Fruit fly (Drosophila melanogaster): ENCODE measurements around the gene CSN3.

CSN3 gene

dm6 chr3L:20834150-20834549, 7.2 kb downstream of the CSN3 start:
- no peak for TF ChIP-seq Gug (GFP tag; IDR thresholded peaks at IDR 0.05)
- peak; percentile 29 for TF ChIP-seq Eip78C (GFP tag)

dm6 chr3L:20830361-20830760, 11.0 kb downstream of the CSN3 start:
- TF ChIP-seq vri (GFP tag; optimal IDR thresholded peaks at IDR 0.05) (peak; percentile 47), Sox15 (GFP tag; optimal IDR thresholded peaks at IDR 0.05) (no peak)

dm6 chr3L:20827962-20828361, 13.4 kb downstream of the CSN3 start:
- TF ChIP-seq Lpt (GFP tag; optimal IDR thresholded peaks at IDR 0.05) (no peak), cyc (GFP tag; optimal IDR thresholded peaks at IDR 0.05) (no peak), CG8119 (GFP tag; IDR thresholded peaks at IDR 0.05) (no peak), CG10669 (GFP tag; optimal IDR thresholded peaks at IDR 0.05) (no peak), pdm3 (GFP tag; optimal IDR thresholded peaks at IDR 0.05) (no peak), Ets96B (tag; optimal IDR thresholded peaks at IDR 0.05) (no peak), CG4318 (GFP tag; optimal IDR thresholded peaks at IDR 0.05) (no peak), CG6792 (GFP tag; optimal IDR thresholded peaks at IDR 0.05) (no peak), CG34406 (GFP tag; optimal IDR thresholded peaks at IDR 0.05) (no peak), OdsH (GFP tag; optimal IDR thresholded peaks at IDR 0.05) (no peak), Eip93F (GFP tag; optimal IDR thresholded peaks at IDR 0.05) (no peak), CG6808 (GFP tag; optimal IDR thresholded peaks at IDR 0.05) (no peak), Sox15 (GFP tag; optimal IDR thresholded peaks at IDR 0.05) (no peak), CG7368 (GFP tag; optimal IDR thresholded peaks at IDR 0.05) (no peak), CG15336 (GFP tag; IDR thresholded peaks at IDR 0.05) (no peak), Blimp-1 (GFP tag; optimal IDR thresholded peaks at IDR 0.05) (no peak), CG11762 (GFP tag; optimal IDR thresholded peaks at IDR 0.05; ENCODE audit: insufficient read depth) (no peak)

dm6 chr3L:20826950-20827910, 14.1 kb downstream of the CSN3 start:
- TF ChIP-seq Eip93F (GFP tag; optimal IDR thresholded peaks at IDR 0.05), result no peak
- no peak for TF ChIP-seq CG10669 (GFP tag; optimal IDR thresholded peaks at IDR 0.05)
- no peak for TF ChIP-seq CG6808 (GFP tag; optimal IDR thresholded peaks at IDR 0.05)
- TF ChIP-seq CG8119 (GFP tag; IDR thresholded peaks at IDR 0.05), result no peak
- TF ChIP-seq CG6792 (GFP tag; optimal IDR thresholded peaks at IDR 0.05), result no peak
- no peak for TF ChIP-seq dac (GFP tag; optimal IDR thresholded peaks at IDR 0.05)
- no peak for TF ChIP-seq CG3032 (tag; optimal IDR thresholded peaks at IDR 0.05)
- peak; percentile 59 for TF ChIP-seq esn (GFP tag; optimal IDR thresholded peaks at IDR 0.05)
- no peak for TF ChIP-seq CG6163 (GFP tag; IDR thresholded peaks at IDR 0.05)
- no peak for TF ChIP-seq CG32006 (GFP tag; optimal IDR thresholded peaks at IDR 0.05)
- no peak for TF ChIP-seq Sox15 (GFP tag; optimal IDR thresholded peaks at IDR 0.05)
- peak; percentile 4 for TF ChIP-seq CG8632 (GFP tag; optimal IDR thresholded peaks at IDR 0.05)
- TF ChIP-seq Blimp-1 (GFP tag; optimal IDR thresholded peaks at IDR 0.05), result no peak
- TF ChIP-seq CG11902 (GFP tag; optimal IDR thresholded peaks at IDR 0.05), result no peak
- TF ChIP-seq acj6 (GFP tag; optimal IDR thresholded peaks at IDR 0.05), result no peak
- no peak for TF ChIP-seq Ets96B (tag; optimal IDR thresholded peaks at IDR 0.05)
- TF ChIP-seq cyc (GFP tag; optimal IDR thresholded peaks at IDR 0.05), result peak; percentile 47
- TF ChIP-seq net (GFP tag; optimal IDR thresholded peaks at IDR 0.05), result peak; percentile 22
- TF ChIP-seq CG31627 (GFP tag; optimal IDR thresholded peaks at IDR 0.05), result peak; percentile 36
- TF ChIP-seq Hr39 (GFP tag; optimal IDR thresholded peaks at IDR 0.05), result peak; percentile 35
- no peak for TF ChIP-seq pdm3 (GFP tag; optimal IDR thresholded peaks at IDR 0.05)
- no peak for TF ChIP-seq Hr38 (GFP tag; optimal IDR thresholded peaks at IDR 0.05)
- no peak for TF ChIP-seq Ets21C (GFP tag; optimal IDR thresholded peaks at IDR 0.05)
- no peak for TF ChIP-seq fd85E (GFP tag; optimal IDR thresholded peaks at IDR 0.05)
- no peak for TF ChIP-seq CG1621 (tag; optimal IDR thresholded peaks at IDR 0.05)
- TF ChIP-seq OdsH (GFP tag; optimal IDR thresholded peaks at IDR 0.05), result peak; percentile 38
- TF ChIP-seq Met (GFP tag; optimal IDR thresholded peaks at IDR 0.05), result peak; percentile 51
- no peak for TF ChIP-seq fkh (GFP tag; optimal IDR thresholded peaks at IDR 0.05)
- TF ChIP-seq svp (GFP tag), result peak; percentile 84
- no peak for TF ChIP-seq Lpt (GFP tag; optimal IDR thresholded peaks at IDR 0.05)
- TF ChIP-seq Sox102F (GFP tag; optimal IDR thresholded peaks at IDR 0.05), result peak; percentile 15
- peak; percentile 53 for TF ChIP-seq Eip78C (GFP tag)
- TF ChIP-seq CG8319 (GFP tag; optimal IDR thresholded peaks at IDR 0.05), result no peak
- no peak for TF ChIP-seq CG3919 (GFP tag; optimal IDR thresholded peaks at IDR 0.05)
- no peak for TF ChIP-seq ss (GFP tag; optimal IDR thresholded peaks at IDR 0.05)
- peak; percentile 27 for TF ChIP-seq Hr4 (GFP tag; optimal IDR thresholded peaks at IDR 0.05)
